Worm (Caenorhabditis elegans) whole organism, L4/young adult: ENCODE results near the gene flp-34.

Source experiments
- W03F9.2 ChIP-seq: fragments of 150-350 bp; optimal IDR thresholded peaks from 2 replicates; lab custom pipeline; 2014; ENCODE audit warnings: missing biosample characterization, missing genetic modification characterization
- dao-5 ChIP-seq: sonication (generic microtip); optimal IDR thresholded peaks from 2 replicates; lab custom pipeline; 2016; ENCODE audit warnings: missing genotype, missing genetic modification characterization, moderate library complexity, missing compliant biosample characterization
- him-1 ChIP-seq: sonication (generic microtip); optimal IDR thresholded peaks from 2 replicates; lab custom pipeline; 2016; ENCODE audit warnings: missing genotype, missing genetic modification reagents, missing genetic modification characterization, missing compliant biosample characterization

flp-34 gene

ce11 chrV:1033304-1033703 is at the start of gene flp-34:
flp-34 (minus strand) TSS chrV:1033404.
- TF ChIP-seq him-1 (tag; lab: Kevin White, UChicago) (no peak), W03F9.2 (tag; lab: Kevin White, UChicago) (no peak), dao-5 (tag; lab: Kevin White, UChicago) (no peak)

- TF ChIP-seq dao-5 (tag; lab: Kevin White, UChicago), result no peak
- TF ChIP-seq W03F9.2 (tag; lab: Kevin White, UChicago), result no peak
- TF ChIP-seq him-1 (tag; lab: Kevin White, UChicago), result no peak
Measured at ce11 chrV:1074946-1075345, 41.7 kb upstream of the flp-34 start, which contains the start of gene K10C9.1. K10C9.1 (plus strand) TSS chrV:1075246.

ce11 chrV:1067468-1067867 is 34.3 kb upstream of the flp-34 start, which contains the start of gene K10C9.7:
K10C9.7 (minus strand) TSS chrV:1067568.
- TF ChIP-seq dao-5 (tag; lab: Kevin White, UChicago) (no peak), W03F9.2 (tag; lab: Kevin White, UChicago) (no peak), him-1 (tag; lab: Kevin White, UChicago) (no peak)

ce11 chrV:1064491-1064890 is 31.3 kb upstream of the flp-34 start, which contains the start of gene str-67:
str-67 (minus strand) TSS chrV:1064591.
- no peak for TF ChIP-seq W03F9.2 (tag; lab: Kevin White, UChicago)
- no peak for TF ChIP-seq dao-5 (tag; lab: Kevin White, UChicago)
- no peak for TF ChIP-seq him-1 (tag; lab: Kevin White, UChicago)

ce11 chrV:1061295-1061694 is 28.1 kb upstream of the flp-34 start, which contains the start of gene rnst-2:
rnst-2 (plus strand) TSS chrV:1061595.
- TF ChIP-seq him-1 (tag; lab: Kevin White, UChicago) (no peak), dao-5 (tag; lab: Kevin White, UChicago) (no peak), W03F9.2 (tag; lab: Kevin White, UChicago) (no peak)

ce11 chrV:1060219-1060863 is 27.1 kb upstream of the flp-34 start:
- TF ChIP-seq dao-5 (tag; lab: Kevin White, UChicago) (no peak), him-1 (tag; lab: Kevin White, UChicago) (no peak), W03F9.2 (tag; lab: Kevin White, UChicago) (no peak)

ce11 chrV:1053385-1053784 is 20.2 kb upstream of the flp-34 start:
- TF ChIP-seq him-1 (tag; lab: Kevin White, UChicago) (no peak), dao-5 (tag; lab: Kevin White, UChicago) (no peak), W03F9.2 (tag; lab: Kevin White, UChicago) (no peak)

ce11 chrV:1052559-1053064 is 19.4 kb upstream of the flp-34 start, which contains the start of gene K10C9.4:
K10C9.4 (minus strand) TSS chrV:1053014.
- TF ChIP-seq him-1 (tag; lab: Kevin White, UChicago) (no peak), W03F9.2 (tag; lab: Kevin White, UChicago) (no peak), dao-5 (tag; lab: Kevin White, UChicago) (no peak)

- TF ChIP-seq W03F9.2 (tag; lab: Kevin White, UChicago) (no peak), him-1 (tag; lab: Kevin White, UChicago) (no peak), dao-5 (tag; lab: Kevin White, UChicago) (no peak)
Measured at ce11 chrV:1051651-1052050, 18.4 kb upstream of the flp-34 start.

- TF ChIP-seq him-1 (tag; lab: Kevin White, UChicago), result no peak
- TF ChIP-seq W03F9.2 (tag; lab: Kevin White, UChicago), result no peak
- no peak for TF ChIP-seq dao-5 (tag; lab: Kevin White, UChicago)
Measured at ce11 chrV:1049334-1049733, 16.1 kb upstream of the flp-34 start.

ce11 chrV:1048482-1048881 is 15.3 kb upstream of the flp-34 start, which contains the start of gene nra-4:
nra-4 (minus strand) TSS chrV:1048582.
- TF ChIP-seq dao-5 (tag; lab: Kevin White, UChicago) (no peak), W03F9.2 (tag; lab: Kevin White, UChicago) (no peak), him-1 (tag; lab: Kevin White, UChicago) (no peak)

- TF ChIP-seq dao-5 (tag; lab: Kevin White, UChicago) (no peak), W03F9.2 (tag; lab: Kevin White, UChicago) (no peak), him-1 (tag; lab: Kevin White, UChicago) (no peak)
Measured at ce11 chrV:1047251-1047650, 14.0 kb upstream of the flp-34 start.

ce11 chrV:1038074-1038473 is 4.9 kb upstream of the flp-34 start:
- no peak for TF ChIP-seq W03F9.2 (tag; lab: Kevin White, UChicago)
- no peak for TF ChIP-seq him-1 (tag; lab: Kevin White, UChicago)
- no peak for TF ChIP-seq dao-5 (tag; lab: Kevin White, UChicago)
